Worm (Caenorhabditis elegans): Measurements from ENCODE around the gene Y113G7A.12.

DNA sequence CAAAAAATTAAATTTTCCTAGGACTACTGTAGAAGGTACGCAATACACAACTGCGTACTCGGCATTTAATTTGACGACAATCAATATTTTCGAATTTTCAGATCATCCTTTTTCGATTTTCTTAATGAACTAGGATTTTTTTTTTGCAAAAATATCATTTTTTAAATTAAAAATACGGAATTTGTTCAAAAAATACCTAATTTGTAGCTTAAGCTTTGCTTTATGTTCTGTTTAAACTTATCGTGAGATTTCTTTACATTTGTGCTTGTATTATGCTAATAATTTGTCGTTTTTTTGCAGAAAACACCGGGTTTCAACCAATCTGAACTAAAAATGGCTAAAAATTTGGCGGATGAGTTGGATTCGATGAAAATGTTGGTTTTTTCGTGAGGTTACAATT lies 54.3 kb downstream of the Y113G7A.12 start, which contains the start of gene ftr-1:
- TF ChIP-seq dmd-4 (tag; optimal IDR thresholded peaks at IDR 0.05; ENCODE audit: borderline replicate concordance) (no peak), ceh-45 (GFP tag; IDR thresholded peaks at IDR 0.05) (no peak)
